Worm (Caenorhabditis elegans) whole organism, mixed stage, embryonic: ENCODE data around the gene nep-4.

Experiments
- blmp-1 ChIP-seq: fragments of 150-350 bp; optimal IDR thresholded peaks from 2 replicates; lab custom pipeline; 2014; ENCODE audit warnings: missing biosample characterization, missing genetic modification characterization
- ceh-83 ChIP-seq: fragments of 200-800 bp; sonication (Bioruptor generic); optimal IDR thresholded peaks from 2 replicates; lab custom pipeline; 2018; ENCODE audit warnings: mild to moderate bottlenecking, missing genetic modification characterization, missing compliant biosample characterization
- lin-13 ChIP-seq: fragments of 150-350 bp; optimal IDR thresholded peaks from 2 replicates; lab custom pipeline; 2014; ENCODE audit warnings: missing biosample characterization, missing genetic modification characterization
- lin-32 ChIP-seq: fragments of 200-800 bp; sonication (Bioruptor generic); optimal IDR thresholded peaks from 2 replicates; lab custom pipeline; 2018; ENCODE audit warnings: mild to moderate bottlenecking, missing genetic modification characterization, missing compliant biosample characterization
- lsy-2 ChIP-seq: fragments of 150-350 bp; optimal IDR thresholded peaks from 2 replicates; lab custom pipeline; 2014; ENCODE audit warnings: missing biosample characterization, missing genetic modification characterization
- mab-5 ChIP-seq: fragments of 150-350 bp; optimal IDR thresholded peaks from 2 replicates; lab custom pipeline; 2014; ENCODE audit warnings: missing biosample characterization, missing genetic modification characterization
- mep-1 ChIP-seq: fragments of 150-350 bp; optimal IDR thresholded peaks from 2 replicates; lab custom pipeline; 2017; ENCODE audit warnings: missing biosample characterization, missing genetic modification reagents, missing genetic modification characterization, inconsistent platforms
- nhr-12 ChIP-seq: fragments of 150-350 bp; optimal IDR thresholded peaks from 2 replicates; lab custom pipeline; 2014; ENCODE audit warnings: missing biosample characterization, missing genetic modification characterization
- pha-4 ChIP-seq: fragments of 150-350 bp; optimal IDR thresholded peaks from 2 replicates; lab custom pipeline; 2018; ENCODE audit warnings: missing biosample characterization, missing genetic modification reagents, missing genetic modification characterization
- snpc-4 ChIP-seq: fragments of 150-350 bp; optimal IDR thresholded peaks from 2 replicates; lab custom pipeline; 2014; ENCODE audit warnings: missing biosample characterization, missing genetic modification characterization
- unc-39 ChIP-seq: fragments of 150-350 bp; optimal IDR thresholded peaks from 2 replicates; lab custom pipeline; 2014; ENCODE audit warnings: missing biosample characterization, missing genetic modification characterization
- unc-62 ChIP-seq: fragments of 150-350 bp; optimal IDR thresholded peaks from 2 replicates; lab custom pipeline; 2014; ENCODE audit warnings: missing biosample characterization, missing genetic modification reagents, missing genetic modification characterization
- zip-8 ChIP-seq: fragments of 150-350 bp; optimal IDR thresholded peaks from 2 replicates; lab custom pipeline; 2014; ENCODE audit warnings: missing biosample characterization, missing genetic modification characterization
- ztf-11 ChIP-seq: fragments of 150-350 bp; optimal IDR thresholded peaks from 2 replicates; lab custom pipeline; 2014; ENCODE audit warnings: missing biosample characterization, missing genetic modification characterization

DNA sequence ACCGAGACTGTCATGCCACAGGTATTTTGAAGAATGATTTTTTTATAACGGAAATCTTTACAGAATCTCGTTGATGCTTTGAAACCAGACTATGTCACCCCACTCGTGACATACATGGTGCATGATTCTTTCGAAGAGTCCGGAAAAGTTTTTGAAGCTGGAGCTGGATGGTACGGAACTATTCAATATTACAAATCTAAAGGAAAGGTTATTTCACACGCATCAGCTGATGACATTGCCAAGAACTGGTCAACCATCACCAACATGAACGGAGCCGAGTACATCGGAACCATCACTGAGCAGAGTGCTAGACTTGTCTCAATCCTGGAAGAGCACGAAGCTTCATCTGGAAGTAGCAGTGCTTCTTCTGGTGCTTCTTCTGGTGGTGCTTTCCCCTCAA, 44.1 kb downstream of the nep-4 start:
- TF ChIP-seq ceh-83 (GFP tag; lab: Kevin White, UChicago) (no peak), mab-5 (tag; lab: Kevin White, UChicago) (no peak), lin-32 (GFP tag; lab: Kevin White, UChicago) (no peak), unc-62 (GFP tag; lab: Kevin White, UChicago) (no peak), ztf-11 (tag; lab: Kevin White, UChicago) (no peak), lsy-2 (no peak), nhr-12 (tag; lab: Kevin White, UChicago) (no peak), pha-4 (no peak), unc-39 (tag; lab: Kevin White, UChicago) (no peak), zip-8 (tag; lab: Kevin White, UChicago) (no peak), blmp-1 (no peak), mep-1 (tag; lab: Kevin White, UChicago) (no peak), snpc-4 (no peak), lin-13 (tag; lab: Kevin White, UChicago) (no peak)
